Worm (Caenorhabditis elegans): ENCODE measurements around the gene C53C11.5.

- TF ChIP-seq unc-39 (tag; optimal IDR thresholded peaks at IDR 0.05) = no peak
- TF ChIP-seq lin-13 (tag; optimal IDR thresholded peaks at IDR 0.05) = no peak
- no peak for TF ChIP-seq ces-1 (GFP tag; optimal IDR thresholded peaks at IDR 0.05)
- no peak for TF ChIP-seq nhr-237 (tag; optimal IDR thresholded peaks at IDR 0.05)
- TF ChIP-seq snpc-4 (tag; optimal IDR thresholded peaks at IDR 0.05) = no peak
- TF ChIP-seq elt-1 (tag; optimal IDR thresholded peaks at IDR 0.05; ENCODE audit: borderline replicate concordance, insufficient read depth) = no peak
- TF ChIP-seq unc-62 (GFP tag; optimal IDR thresholded peaks at IDR 0.05) = no peak
- TF ChIP-seq sptf-1 (tag; optimal IDR thresholded peaks at IDR 0.05) = no peak
- TF ChIP-seq ztf-11 (tag; optimal IDR thresholded peaks at IDR 0.05) = no peak
- TF ChIP-seq elt-3 (tag; optimal IDR thresholded peaks at IDR 0.05) = no peak
- TF ChIP-seq nhr-2 (tag; optimal IDR thresholded peaks at IDR 0.05) = no peak
These were observed 13.3 kb upstream of the C53C11.5 start for ce11 chrX:17320572-17320971.

Measured in whole organism, mixed stage, embryonic.